Fruit fly (Drosophila melanogaster) whole organism, pupa: Measurements from ENCODE around the gene CG33111.
A peak's percentile ranks its signal among the peaks of the same experiment; 100 is the strongest.

Source experiments
- CG10348 ChIP-seq: fragments of 200-800 bp; sonication (Bioruptor generic); IDR thresholded peaks from 2 replicates; pipeline ENCODE4 v1.3.6; 2022; ENCODE audit warnings: missing biosample characterization, missing genetic modification characterization
- CG12605 ChIP-seq: fragments of 200-800 bp; sonication (Bioruptor generic); IDR thresholded peaks from 2 replicates; pipeline ENCODE4 v1.3.6; 2022; ENCODE audit warnings: missing biosample characterization, missing genetic modification characterization
- CG13204 ChIP-seq: fragments of 200-800 bp; sonication (Bioruptor generic); optimal IDR thresholded peaks from 2 replicates; lab custom pipeline; 2018; ENCODE audit warnings: missing biosample characterization, mild to moderate bottlenecking, missing genetic modification characterization, moderate library complexity
- CG14655 ChIP-seq: fragments of 200-800 bp; sonication (Bioruptor generic); optimal IDR thresholded peaks from 3 replicates; lab custom pipeline; 2017; ENCODE audit warnings: mild to moderate bottlenecking, missing biosample characterization, missing genetic modification reagents, missing genetic modification characterization
- CG15710 ChIP-seq: fragments of 200-800 bp; sonication (Bioruptor generic); optimal IDR thresholded peaks from 2 replicates; lab custom pipeline; 2018; ENCODE audit warnings: missing biosample characterization, mild to moderate bottlenecking, missing genetic modification characterization, moderate library complexity
- CG17806 ChIP-seq: fragments of 200-800 bp; sonication (Bioruptor generic); optimal IDR thresholded peaks from 2 replicates; lab custom pipeline; 2018; ENCODE audit warnings: missing biosample characterization, mild to moderate bottlenecking, missing genetic modification characterization, moderate library complexity
- CG32121 ChIP-seq: fragments of 200-800 bp; sonication (Bioruptor generic); IDR thresholded peaks from 2 replicates; pipeline ENCODE4 v1.3.6; 2022; ENCODE audit warnings: missing biosample characterization, missing genetic modification characterization
- CG34367 ChIP-seq: fragments of 200-800 bp; sonication (Bioruptor generic); optimal IDR thresholded peaks from 2 replicates; lab custom pipeline; 2018; ENCODE audit warnings: missing biosample characterization, mild to moderate bottlenecking, missing genetic modification characterization
- CG4496 ChIP-seq: fragments of 200-800 bp; sonication (Bioruptor generic); IDR thresholded peaks from 3 replicates; pipeline ENCODE4 v1.3.6; 2022; ENCODE audit warnings: missing biosample characterization, missing genetic modification characterization
- CG8159 ChIP-seq: fragments of 200-800 bp; sonication (Bioruptor generic); optimal IDR thresholded peaks from 3 replicates; lab custom pipeline; 2018; ENCODE audit warnings: missing biosample characterization, mild to moderate bottlenecking, missing genetic modification characterization, moderate library complexity
- CG8301 ChIP-seq: fragments of 200-800 bp; sonication (Bioruptor generic); optimal IDR thresholded peaks from 2 replicates; lab custom pipeline; 2018; ENCODE audit warnings: missing biosample characterization, mild to moderate bottlenecking, missing genetic modification characterization
- CG9948 ChIP-seq: fragments of 200-800 bp; sonication (Bioruptor generic); optimal IDR thresholded peaks from 2 replicates; lab custom pipeline; 2018; ENCODE audit warnings: missing biosample characterization, mild to moderate bottlenecking, missing genetic modification characterization, moderate library complexity
- D1 ChIP-seq: fragments of 200-800 bp; sonication (Bioruptor generic); optimal IDR thresholded peaks from 2 replicates; lab custom pipeline; 2018; ENCODE audit warnings: missing biosample characterization, mild to moderate bottlenecking, missing genetic modification characterization, moderate library complexity
- EcR ChIP-seq: fragments of 200-800 bp; sonication (Bioruptor generic); optimal IDR thresholded peaks from 3 replicates; lab custom pipeline; 2019; ENCODE audit warnings: missing biosample characterization, missing genetic modification characterization, mild to moderate bottlenecking, moderate library complexity, missing genetic modification reagents
- Ets98B ChIP-seq: fragments of 200-800 bp; sonication (Bioruptor generic); IDR thresholded peaks from 2 replicates; pipeline ENCODE4 v1.3.6; 2022; ENCODE audit warnings: missing biosample characterization, missing genetic modification characterization
- Pif1A ChIP-seq: fragments of 200-800 bp; sonication (Bioruptor generic); optimal IDR thresholded peaks from 3 replicates; lab custom pipeline; 2016; ENCODE audit warnings: missing biosample characterization, missing genetic modification characterization
- Pif1B ChIP-seq: fragments of 200-800 bp; sonication (Bioruptor generic); optimal IDR thresholded peaks from 3 replicates; lab custom pipeline; 2016; ENCODE audit warnings: missing biosample characterization, missing genetic modification characterization
- Snoo ChIP-seq: fragments of 200-800 bp; sonication (Bioruptor generic); optimal IDR thresholded peaks from 3 replicates; lab custom pipeline; 2017; ENCODE audit warnings: missing biosample characterization, mild to moderate bottlenecking, missing genetic modification characterization, inconsistent platforms
- fd96Ca ChIP-seq: fragments of 200-800 bp; sonication (Bioruptor generic); IDR thresholded peaks from 3 replicates; pipeline ENCODE4 v1.3.6; 2022; ENCODE audit warnings: missing biosample characterization, missing genetic modification characterization
- gl ChIP-seq: fragments of 200-800 bp; sonication (Bioruptor generic); optimal IDR thresholded peaks from 2 replicates; lab custom pipeline; 2018; ENCODE audit warnings: missing biosample characterization, mild to moderate bottlenecking, missing genetic modification characterization
- rn ChIP-seq: fragments of 200-800 bp; sonication (Bioruptor generic); IDR thresholded peaks from 2 replicates; pipeline ENCODE4 v1.3.6; 2022; ENCODE audit warnings: missing biosample characterization, missing genetic modification characterization

Gene CG33111

DNA sequence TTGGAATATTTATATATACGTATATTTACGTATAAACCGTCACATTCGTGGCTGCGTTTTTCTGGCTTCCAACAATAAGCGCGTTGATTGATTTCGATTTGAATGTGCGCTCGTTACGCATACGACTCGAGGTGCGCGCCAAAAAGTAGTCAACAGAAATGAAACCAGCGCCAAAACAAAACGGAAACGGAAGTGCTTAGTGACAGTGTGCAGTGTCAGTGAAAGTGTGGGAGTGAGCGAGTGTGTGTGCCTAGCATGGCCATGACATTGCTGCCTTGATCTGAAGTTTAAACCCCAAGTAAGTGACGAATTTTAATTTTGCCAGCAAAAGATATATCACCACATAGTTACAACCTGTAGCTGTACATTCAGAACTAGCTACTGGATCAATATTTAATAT is 15.4 kb downstream of the CG33111 start, which contains the start of gene CG34355:
Gene CG34355, plus strand, starts transcription at position 192 of the 400 bp plus-strand sequence.
- TF ChIP-seq CG12605 (no peak; the same call in 1 of the 2 replicates), CG17806 (tag; lab: Kevin White, UChicago) (no peak), Ets98B (GFP tag; lab: Robert Waterston, UW) (no peak), fd96Ca (no peak), gl (no peak), CG34367 (tag; lab: Kevin White, UChicago) (peak; percentile 42), CG10348 (GFP tag; lab: Robert Waterston, UW) (no peak), CG9948 (tag; lab: Kevin White, UChicago) (no peak), CG4496 (GFP tag; lab: Robert Waterston, UW) (peak; percentile 54; the same call in 2 of the 3 replicates), CG15710 (no peak), CG13204 (GFP tag; lab: Kevin White, UChicago) (no peak)

DNA sequence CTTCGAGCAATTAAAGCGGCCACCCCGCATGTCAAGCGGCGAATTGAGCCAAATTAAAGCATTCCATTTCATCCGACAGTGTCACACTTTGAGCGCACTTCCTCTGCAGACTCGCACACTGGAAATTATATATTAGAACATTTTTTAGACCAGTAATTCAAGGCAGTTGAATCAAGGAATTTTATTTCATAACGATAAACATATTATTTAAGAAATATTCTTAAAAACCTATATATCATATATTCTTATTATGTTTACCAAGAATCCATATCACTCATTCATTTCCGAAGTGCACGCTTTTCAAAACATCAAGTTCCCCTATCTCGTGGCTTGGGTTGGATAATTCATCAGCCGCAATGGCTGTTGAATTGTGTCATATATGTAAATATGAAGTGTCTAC is 27.5 kb downstream of the CG33111 start:
- TF ChIP-seq CG32121 (GFP tag; lab: Robert Waterston, UW) (peak; percentile 51; the same call in 1 of the 2 replicates), CG15710 (peak; percentile 62), CG4496 (GFP tag; lab: Robert Waterston, UW) (peak; percentile 40; the same call in 1 of the 3 replicates), CG9948 (tag; lab: Kevin White, UChicago) (peak; percentile 51), CG12605 (peak; percentile 43; the same call in 1 of the 2 replicates), Pif1B (GFP tag; lab: Kevin White, UChicago) (no peak), CG17806 (tag; lab: Kevin White, UChicago) (peak; percentile 72), CG14655 (GFP tag; lab: Kevin White, UChicago) (no peak)
- TF ChIP-seq, all 21 proteins: peak for 6

DNA sequence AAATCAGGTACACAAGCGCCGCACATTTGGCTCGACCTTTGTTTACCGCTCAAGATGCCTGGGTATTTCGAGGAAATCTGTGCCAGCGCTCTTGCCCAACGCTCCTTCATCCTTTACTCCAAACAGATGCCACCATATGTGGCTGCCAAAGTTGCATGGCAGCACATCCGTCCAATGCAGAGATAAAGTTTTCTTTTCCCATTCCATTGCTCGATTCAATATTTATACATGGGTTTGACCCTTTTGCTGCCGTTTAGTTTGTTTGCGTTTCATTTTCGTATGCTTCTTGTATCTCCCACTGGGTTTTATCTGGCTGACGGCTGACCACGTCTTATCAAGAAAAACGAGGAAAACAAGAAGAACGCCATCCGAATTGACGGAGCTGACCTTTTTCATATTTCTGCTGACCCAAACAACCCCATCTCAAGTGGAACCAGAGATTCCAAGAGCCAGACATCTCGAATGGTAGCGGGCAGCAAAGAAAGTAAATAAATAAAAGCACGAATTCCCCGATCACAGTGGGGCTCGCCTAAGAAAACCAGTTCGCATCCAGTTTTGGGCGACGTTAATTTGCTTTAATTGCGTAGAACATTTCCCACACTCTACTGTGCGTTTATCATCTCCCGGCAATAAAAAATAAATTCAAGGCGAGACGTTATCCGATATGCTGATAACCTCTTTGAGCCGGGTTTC is 28.4 kb downstream of the CG33111 start:
- no peak for TF ChIP-seq EcR (GFP tag; lab: Kevin White, UChicago)
- TF ChIP-seq CG12605, result no peak
- no peak for TF ChIP-seq Snoo (tag; lab: Kevin White, UChicago)
- no peak for TF ChIP-seq CG15710
- TF ChIP-seq CG17806 (tag; lab: Kevin White, UChicago), result no peak
- no peak for TF ChIP-seq CG9948 (tag; lab: Kevin White, UChicago)
- no peak for TF ChIP-seq fd96Ca
- TF ChIP-seq D1, result no peak
- no peak for TF ChIP-seq Pif1B (GFP tag; lab: Kevin White, UChicago)
- TF ChIP-seq CG14655 (GFP tag; lab: Kevin White, UChicago), result no peak
- TF ChIP-seq CG32121 (GFP tag; lab: Robert Waterston, UW), result no peak
- TF ChIP-seq Pif1A (GFP tag; lab: Kevin White, UChicago), result no peak
- no peak for TF ChIP-seq CG34367 (tag; lab: Kevin White, UChicago)
- no peak for TF ChIP-seq gl
- no peak for TF ChIP-seq CG10348 (GFP tag; lab: Robert Waterston, UW)
- no peak for TF ChIP-seq rn (GFP tag; lab: Robert Waterston, UW)
- no peak for TF ChIP-seq Ets98B (GFP tag; lab: Robert Waterston, UW)
- no peak for TF ChIP-seq CG4496 (GFP tag; lab: Robert Waterston, UW)
- no peak for TF ChIP-seq CG8301

DNA sequence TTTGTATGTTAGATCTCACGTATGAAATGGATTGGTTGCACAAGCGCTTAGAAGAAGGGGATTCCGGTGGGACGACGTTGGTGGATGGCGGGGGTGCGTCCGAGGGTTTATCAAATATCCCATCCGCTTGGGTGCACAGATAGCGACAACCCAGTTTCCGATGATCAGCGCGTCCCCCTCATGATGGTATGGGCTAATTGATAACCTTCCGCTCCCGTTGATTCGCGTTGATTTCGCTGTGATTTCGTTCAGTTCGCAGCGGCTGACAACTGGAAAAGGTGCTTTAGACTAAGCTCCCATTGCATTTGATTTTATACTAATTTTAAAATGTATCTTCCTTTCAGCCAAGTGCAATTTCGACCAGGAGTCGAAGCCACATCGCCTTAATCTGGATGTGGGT is 29.5 kb downstream of the CG33111 start:
- TF ChIP-seq Snoo (tag; lab: Kevin White, UChicago), result no peak
- TF ChIP-seq CG8301, result no peak
- TF ChIP-seq CG9948 (tag; lab: Kevin White, UChicago), result no peak
- TF ChIP-seq CG34367 (tag; lab: Kevin White, UChicago), result no peak
- TF ChIP-seq CG14655 (GFP tag; lab: Kevin White, UChicago), result no peak
- no peak for TF ChIP-seq CG15710
- no peak for TF ChIP-seq gl
- TF ChIP-seq CG10348 (GFP tag; lab: Robert Waterston, UW), result no peak
- TF ChIP-seq CG13204 (GFP tag; lab: Kevin White, UChicago), result no peak
- TF ChIP-seq rn (GFP tag; lab: Robert Waterston, UW), result no peak
- no peak for TF ChIP-seq CG12605
- TF ChIP-seq EcR (GFP tag; lab: Kevin White, UChicago), result no peak
- no peak for TF ChIP-seq CG4496 (GFP tag; lab: Robert Waterston, UW)
- no peak for TF ChIP-seq CG8159
- no peak for TF ChIP-seq CG17806 (tag; lab: Kevin White, UChicago)
- no peak for TF ChIP-seq CG32121 (GFP tag; lab: Robert Waterston, UW)

DNA sequence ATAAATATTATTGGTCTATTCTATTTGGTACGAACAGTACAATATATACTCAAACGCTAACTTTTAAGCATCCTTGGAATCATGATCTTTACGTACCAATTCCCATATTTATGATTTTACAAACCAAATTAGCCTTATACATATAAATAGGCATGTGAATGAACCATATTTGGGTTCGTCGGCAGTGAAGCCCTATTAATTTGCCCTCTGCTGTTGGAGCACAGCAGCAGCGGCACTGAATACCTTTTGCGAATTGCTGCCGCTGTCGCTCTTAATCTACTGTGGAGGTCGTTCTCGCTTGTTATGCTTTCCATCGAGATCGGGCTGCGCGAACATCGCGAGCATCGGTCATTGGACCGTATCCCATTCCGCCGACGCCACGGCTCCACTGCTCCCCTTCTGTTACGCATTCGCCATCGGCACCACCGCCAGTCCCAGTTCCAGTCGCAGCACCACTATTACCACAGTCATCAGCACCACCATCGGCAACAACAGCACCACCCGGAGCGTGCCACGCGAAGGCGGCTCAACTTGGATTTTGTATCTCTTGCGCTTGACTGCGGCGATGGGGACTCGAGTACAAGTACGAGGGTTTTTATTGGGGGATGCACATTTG is 30.5 kb downstream of the CG33111 start:
- TF ChIP-seq Ets98B (GFP tag; lab: Robert Waterston, UW), result peak; percentile 43
- peak; percentile 41; the same call in 2 of the 3 replicates for TF ChIP-seq CG4496 (GFP tag; lab: Robert Waterston, UW)
- no peak for TF ChIP-seq rn (GFP tag; lab: Robert Waterston, UW)
- TF ChIP-seq CG34367 (tag; lab: Kevin White, UChicago), result peak; percentile 67
- TF ChIP-seq D1, result peak; percentile 50
- TF ChIP-seq gl, result peak; percentile 37
- TF ChIP-seq CG17806 (tag; lab: Kevin White, UChicago), result peak; percentile 79
- TF ChIP-seq CG14655 (GFP tag; lab: Kevin White, UChicago), result peak; percentile 82
- TF ChIP-seq fd96Ca, result peak; percentile 64; the same call in 2 of the 3 replicates
- peak; percentile 80 for TF ChIP-seq CG9948 (tag; lab: Kevin White, UChicago)
- TF ChIP-seq CG8301, result peak; percentile 80
- TF ChIP-seq CG15710, result peak; percentile 77
- peak; percentile 83 for TF ChIP-seq CG8159
- peak; percentile 48; the same call in 1 of the 2 replicates for TF ChIP-seq CG12605
- peak; percentile 74 for TF ChIP-seq Pif1B (GFP tag; lab: Kevin White, UChicago)
- TF ChIP-seq CG10348 (GFP tag; lab: Robert Waterston, UW), result no peak
- TF ChIP-seq EcR (GFP tag; lab: Kevin White, UChicago), result peak; percentile 98
- TF ChIP-seq CG13204 (GFP tag; lab: Kevin White, UChicago), result peak; percentile 97
- TF ChIP-seq Pif1A (GFP tag; lab: Kevin White, UChicago), result peak; percentile 67
- TF ChIP-seq Snoo (tag; lab: Kevin White, UChicago), result peak; percentile 60
- TF ChIP-seq CG32121 (GFP tag; lab: Robert Waterston, UW), result peak; percentile 62
- TF ChIP-seq, all 21 proteins: peak for 19
